Worm (Caenorhabditis elegans): ENCODE measurements around the gene ZK1058.3.

DNA sequence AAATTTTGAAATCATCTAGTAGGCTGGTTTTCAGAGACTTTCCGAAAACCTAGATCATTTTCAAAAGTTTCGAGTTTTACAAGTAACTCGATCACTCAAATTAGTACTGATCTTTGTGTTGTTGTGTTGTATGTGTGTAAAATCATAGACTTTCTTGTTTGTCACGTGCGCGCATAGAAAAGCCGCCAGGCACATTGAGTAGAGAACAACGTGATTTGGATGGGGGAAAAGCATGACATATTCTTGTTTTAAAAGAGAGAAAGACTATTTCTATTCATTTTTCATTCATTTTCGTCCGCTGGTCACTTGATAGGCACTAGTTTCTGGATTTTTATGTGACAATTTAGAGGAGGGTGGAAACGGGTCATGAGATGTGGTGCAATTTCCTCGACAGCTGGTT lies 35.6 kb downstream of the ZK1058.3 start:
- TF ChIP-seq R02D3.7 (tag; optimal IDR thresholded peaks at IDR 0.05) (no peak), dmd-8 (GFP tag; IDR thresholded peaks at IDR 0.05) (no peak), fkh-10 (GFP tag; optimal IDR thresholded peaks at IDR 0.05) (no peak), zip-2 (tag; optimal IDR thresholded peaks at IDR 0.05) (no peak)

All from whole organism, L4 larva.